Fruit fly (Drosophila melanogaster): Measurements from ENCODE around the gene Ca-beta.

Ca-beta gene

dm6 chr2L:11203494-11204010, at the start of gene Ca-beta (continued):
- TF ChIP-seq klu (GFP tag; IDR thresholded peaks at IDR 0.05): no peak
- no peak for TF ChIP-seq CG33213 (GFP tag; optimal IDR thresholded peaks at IDR 0.05)
- TF ChIP-seq nerfin-1 (tag; optimal IDR thresholded peaks at IDR 0.05): no peak
- no peak for TF ChIP-seq CG9437 (GFP tag; optimal IDR thresholded peaks at IDR 0.05)
- TF ChIP-seq Mes4 (GFP tag; optimal IDR thresholded peaks at IDR 0.05): no peak
- TF ChIP-seq tll (GFP tag; optimal IDR thresholded peaks at IDR 0.05): no peak
- peak; percentile 56 for TF ChIP-seq Atf6 (GFP tag; IDR thresholded peaks at IDR 0.05)
- no peak for TF ChIP-seq CG10321 (GFP tag; IDR thresholded peaks at IDR 0.05)
- 0 out of 2 replicates have a peak, but pooled peaks have one; percentile 20 for TF ChIP-seq CG17328 (GFP tag; IDR thresholded peaks at IDR 0.05)
- no peak for TF ChIP-seq croc (GFP tag; conservative IDR thresholded peaks at IDR 0.05)
- TF ChIP-seq CkIIα-i1 (GFP tag; IDR thresholded peaks at IDR 0.05): no peak
- TF ChIP-seq Oaz (GFP tag; IDR thresholded peaks at IDR 0.05): no peak
- no peak for TF ChIP-seq Scr (GFP tag; IDR thresholded peaks at IDR 0.05; ENCODE audit: partially characterized antibody)
- TF ChIP-seq Hr3 (GFP tag; optimal IDR thresholded peaks at IDR 0.05): no peak
- TF ChIP-seq CG6854 (GFP tag; optimal IDR thresholded peaks at IDR 0.05): no peak
- TF ChIP-seq CG13296 (GFP tag; optimal IDR thresholded peaks at IDR 0.05): peak; percentile 40
- no peak for TF ChIP-seq dm (GFP tag; optimal IDR thresholded peaks at IDR 0.05)
- peak; percentile 76 for TF ChIP-seq Dbx (GFP tag; IDR thresholded peaks at IDR 0.05)
- peak; percentile 26; the same call in 1 of the 2 replicates for TF ChIP-seq CG6689 (GFP tag; IDR thresholded peaks at IDR 0.05)
- TF ChIP-seq Myb (GFP tag; optimal IDR thresholded peaks at IDR 0.05): peak; percentile 23
- TF ChIP-seq CG13624 (GFP tag; optimal IDR thresholded peaks at IDR 0.05): peak; percentile 49
- TF ChIP-seq Doc2 (GFP tag; IDR thresholded peaks at IDR 0.05): no peak
- TF ChIP-seq repo (GFP tag; optimal IDR thresholded peaks at IDR 0.05): no peak
- no peak for TF ChIP-seq ems (GFP tag; optimal IDR thresholded peaks at IDR 0.05)
- no peak for TF ChIP-seq CG15479 (GFP tag; optimal IDR thresholded peaks at IDR 0.05)
- TF ChIP-seq CG14965 (GFP tag; optimal IDR thresholded peaks at IDR 0.05; ENCODE audit: borderline replicate concordance): no peak
- TF ChIP-seq cato (GFP tag; optimal IDR thresholded peaks at IDR 0.05; ENCODE audit: borderline replicate concordance): no peak
- TF ChIP-seq HLHmδ (GFP tag; optimal IDR thresholded peaks at IDR 0.05): no peak
- no peak for TF ChIP-seq CG1832 (GFP tag; optimal IDR thresholded peaks at IDR 0.05)
- TF ChIP-seq chif (GFP tag; optimal IDR thresholded peaks at IDR 0.05): no peak
- TF ChIP-seq odd (GFP tag; optimal IDR thresholded peaks at IDR 0.05): no peak
- peak; percentile 44 for TF ChIP-seq CG2678 (tag; optimal IDR thresholded peaks at IDR 0.05)
- TF ChIP-seq Gug (GFP tag; IDR thresholded peaks at IDR 0.05): peak; percentile 58; the same call in 2 of the 4 replicates
- no peak; the same call in 2 of the 3 replicates for TF ChIP-seq CG11560 (tag; IDR thresholded peaks at IDR 0.05)
- TF ChIP-seq ci (GFP tag; IDR thresholded peaks at IDR 0.05): peak; percentile 34; the same call in 1 of the 3 replicates
- peak; percentile 68 for TF ChIP-seq zfh2 (GFP tag; optimal IDR thresholded peaks at IDR 0.05)
- no peak for TF ChIP-seq CG10654 (GFP tag; optimal IDR thresholded peaks at IDR 0.05)
- no peak for TF ChIP-seq CG15073 (GFP tag; optimal IDR thresholded peaks at IDR 0.05)
- no peak for TF ChIP-seq CG9727 (GFP tag; optimal IDR thresholded peaks at IDR 0.05)
- no peak for TF ChIP-seq kah (GFP tag; optimal IDR thresholded peaks at IDR 0.05)
- no peak for TF ChIP-seq fu2 (GFP tag; optimal IDR thresholded peaks at IDR 0.05)
- no peak for TF ChIP-seq mld (GFP tag; IDR thresholded peaks at IDR 0.05; ENCODE audit: partially characterized antibody)
- TF ChIP-seq chinmo (GFP tag; IDR thresholded peaks at IDR 0.05; ENCODE audit: partially characterized antibody): no peak
- TF ChIP-seq CG7271 (tag; optimal IDR thresholded peaks at IDR 0.05): no peak
- no peak for TF ChIP-seq CG7357 (GFP tag; IDR thresholded peaks at IDR 0.05)
- TF ChIP-seq al (GFP tag; IDR thresholded peaks at IDR 0.05): no peak
- TF ChIP-seq Trl (optimal IDR thresholded peaks at IDR 0.05): no peak
- peak; percentile 47 for TF ChIP-seq Trl (GFP tag; optimal IDR thresholded peaks at IDR 0.05)
- TF ChIP-seq Dp (GFP tag; optimal IDR thresholded peaks at IDR 0.05): no peak
- no peak for TF ChIP-seq CG30020 (tag; optimal IDR thresholded peaks at IDR 0.05)
- TF ChIP-seq Mrtf (GFP tag; IDR thresholded peaks at IDR 0.05): no peak
- no peak for TF ChIP-seq insv (GFP tag; optimal IDR thresholded peaks at IDR 0.05)
